Worm (Caenorhabditis elegans) whole organism, L1 larva: ENCODE measurements around the gene arrd-28.

Source experiments
- C04F5.9 ChIP-seq: sonication (generic microtip); optimal IDR thresholded peaks from 2 replicates; lab custom pipeline; 2016; ENCODE audit warnings: missing genetic modification characterization, missing compliant biosample characterization
- C16A3.4 ChIP-seq: fragments of 150-350 bp; optimal IDR thresholded peaks from 2 replicates; lab custom pipeline; 2014; ENCODE audit warnings: missing biosample characterization, missing genetic modification characterization
- C34B4.2 ChIP-seq: sonication (generic microtip); optimal IDR thresholded peaks from 2 replicates; lab custom pipeline; 2017; ENCODE audit warnings: mild to moderate bottlenecking, missing genetic modification characterization, missing compliant biosample characterization
- blmp-1 ChIP-seq: fragments of 150-350 bp; optimal IDR thresholded peaks from 2 replicates; lab custom pipeline; 2014; ENCODE audit warnings: missing biosample characterization, missing genetic modification characterization
- ceh-63 ChIP-seq: fragments of 200-800 bp; sonication (Bioruptor generic); optimal IDR thresholded peaks from 2 replicates; lab custom pipeline; 2018; ENCODE audit warnings: mild to moderate bottlenecking, missing genetic modification characterization, missing compliant biosample characterization
- ceh-8 ChIP-seq: fragments of 200-800 bp; sonication (Bioruptor generic); optimal IDR thresholded peaks from 2 replicates; lab custom pipeline; 2018; ENCODE audit warnings: mild to moderate bottlenecking, missing genetic modification characterization, moderate library complexity, missing compliant biosample characterization
- ceh-82 ChIP-seq, 3 experiments: fragments of 150-350 bp in 1 of 3; sonication (generic microtip) in 2 of 3; optimal IDR thresholded peaks; 2 replicates each; lab custom pipeline; 2014 to 2017; ENCODE audit warnings: missing biosample characterization in 3 of 3, missing genetic modification characterization in 3 of 3
- ceh-90 ChIP-seq: sonication (generic microtip); optimal IDR thresholded peaks from 2 replicates; lab custom pipeline; 2016; ENCODE audit warnings: missing genetic modification characterization, missing compliant biosample characterization
- ces-1 ChIP-seq: fragments of 150-350 bp; optimal IDR thresholded peaks from 2 replicates; lab custom pipeline; 2014; ENCODE audit warnings: missing biosample characterization, missing genetic modification reagents, missing genetic modification characterization
- efl-1 ChIP-seq, 4 experiments: fragments of 150-350 bp; optimal IDR thresholded peaks in 3 of 4; peaks in 1 of 4; 1 replicate in 1 of 4; 2 replicates in 3 of 4; lab custom pipeline; 2014; ENCODE audit warnings: missing biosample characterization in 2 of 4, missing genetic modification characterization in 2 of 4, missing genetic modification reagents in 2 of 4
- egl-27 ChIP-seq, 2 experiments: fragments of 150-350 bp in 1 of 2; sonication (generic microtip); optimal IDR thresholded peaks; 3 replicates each; lab custom pipeline; 2017 to 2018; ENCODE audit warnings: missing biosample characterization in 2 of 2, missing genetic modification characterization in 2 of 2, missing genetic modification reagents in 2 of 2
- elt-3 ChIP-seq, 6 experiments: fragments of 150-350 bp in 1 of 6; sonication (generic microtip); optimal IDR thresholded peaks; 2 replicates each; lab custom pipeline; 2017 to 2018; ENCODE audit warnings: missing biosample characterization in 6 of 6, missing genetic modification characterization in 6 of 6, inconsistent platforms in 1 of 6
- fkh-10 ChIP-seq: sonication (generic microtip); optimal IDR thresholded peaks from 2 replicates; lab custom pipeline; 2017; ENCODE audit warnings: missing biosample characterization, missing genetic modification reagents, missing genetic modification characterization
- fkh-4 ChIP-seq: sonication (generic microtip); optimal IDR thresholded peaks from 2 replicates; lab custom pipeline; 2016; ENCODE audit warnings: missing compliant biosample characterization, missing genetic modification characterization, borderline replicate concordance
- fkh-8 ChIP-seq: sonication (generic microtip); optimal IDR thresholded peaks from 2 replicates; lab custom pipeline; 2016; ENCODE audit warnings: mild to moderate bottlenecking, missing genetic modification characterization, missing compliant biosample characterization
- jun-1 ChIP-seq: fragments of 150-350 bp; optimal IDR thresholded peaks from 2 replicates; lab custom pipeline; 2014; ENCODE audit warnings: missing biosample characterization, missing genetic modification reagents, missing genetic modification characterization
- lin-13 ChIP-seq: fragments of 150-350 bp; optimal IDR thresholded peaks from 2 replicates; lab custom pipeline; 2014; ENCODE audit warnings: missing biosample characterization, missing genetic modification reagents, missing genetic modification characterization
- lin-14 ChIP-seq: fragments of 200-800 bp; sonication (Bioruptor generic); optimal IDR thresholded peaks from 2 replicates; lab custom pipeline; 2018; ENCODE audit warnings: mild to moderate bottlenecking, missing genetic modification characterization, moderate library complexity, missing compliant biosample characterization
- lin-39 ChIP-seq: fragments of 150-350 bp; optimal IDR thresholded peaks from 2 replicates; lab custom pipeline; 2014; ENCODE audit warnings: missing biosample characterization, missing genetic modification reagents, missing genetic modification characterization
- lir-3 ChIP-seq: sonication (generic microtip); optimal IDR thresholded peaks from 2 replicates; lab custom pipeline; 2016; ENCODE audit warnings: mild to moderate bottlenecking, missing genetic modification characterization, moderate library complexity, missing compliant biosample characterization; ENCODE audit not compliant: poor library complexity
- mep-1 ChIP-seq: fragments of 150-350 bp; optimal IDR thresholded peaks from 2 replicates; lab custom pipeline; 2014; ENCODE audit warnings: missing biosample characterization, missing genetic modification characterization
- nhr-20 ChIP-seq: sonication (generic microtip); optimal IDR thresholded peaks from 2 replicates; lab custom pipeline; 2016; ENCODE audit warnings: mild to moderate bottlenecking, missing genetic modification characterization, missing compliant biosample characterization
- nhr-237 ChIP-seq: fragments of 150-350 bp; optimal IDR thresholded peaks from 2 replicates; lab custom pipeline; 2014; ENCODE audit warnings: missing biosample characterization, missing genetic modification characterization
- nhr-47 ChIP-seq: sonication (generic microtip); optimal IDR thresholded peaks from 2 replicates; lab custom pipeline; 2016; ENCODE audit warnings: mild to moderate bottlenecking, missing genetic modification characterization, moderate library complexity, missing compliant biosample characterization
- nhr-71 ChIP-seq: sonication (generic microtip); optimal IDR thresholded peaks from 2 replicates; lab custom pipeline; 2016; ENCODE audit warnings: mild to moderate bottlenecking, missing genetic modification characterization, moderate library complexity, missing compliant biosample characterization
- nhr-85 ChIP-seq: sonication (generic microtip); peaks from one replicate; lab custom pipeline; 2016; ENCODE audit warnings: missing genetic modification characterization, inconsistent platforms, missing compliant biosample characterization
- rnt-1 ChIP-seq: sonication (generic microtip); optimal IDR thresholded peaks from 2 replicates; lab custom pipeline; 2016; ENCODE audit warnings: mild to moderate bottlenecking, missing genetic modification characterization, moderate library complexity, missing compliant biosample characterization
- skn-1 ChIP-seq: fragments of 150-350 bp; optimal IDR thresholded peaks from 2 replicates; lab custom pipeline; 2014; ENCODE audit warnings: missing biosample characterization, missing genetic modification characterization
- snu-23 ChIP-seq: sonication (generic microtip); optimal IDR thresholded peaks from 2 replicates; lab custom pipeline; 2016; ENCODE audit warnings: missing genetic modification characterization, missing compliant biosample characterization
- sptf-1 ChIP-seq: fragments of 150-350 bp; optimal IDR thresholded peaks from 2 replicates; lab custom pipeline; 2014; ENCODE audit warnings: missing biosample characterization, missing genetic modification characterization
- swsn-7 ChIP-seq: sonication (generic microtip); optimal IDR thresholded peaks from 2 replicates; lab custom pipeline; 2016; ENCODE audit warnings: missing genetic modification characterization, missing compliant biosample characterization
- tlp-1 ChIP-seq: fragments of 150-350 bp; optimal IDR thresholded peaks from 2 replicates; lab custom pipeline; 2014; ENCODE audit warnings: missing biosample characterization, missing genetic modification characterization
- unc-86 ChIP-seq: sonication (generic microtip); optimal IDR thresholded peaks from 2 replicates; lab custom pipeline; 2016; ENCODE audit warnings: missing genetic modification characterization, missing compliant biosample characterization
- zag-1 ChIP-seq: fragments of 150-350 bp; optimal IDR thresholded peaks from 2 replicates; lab custom pipeline; 2014; ENCODE audit warnings: missing biosample characterization, missing genetic modification characterization

The arrd-28 gene

DNA sequence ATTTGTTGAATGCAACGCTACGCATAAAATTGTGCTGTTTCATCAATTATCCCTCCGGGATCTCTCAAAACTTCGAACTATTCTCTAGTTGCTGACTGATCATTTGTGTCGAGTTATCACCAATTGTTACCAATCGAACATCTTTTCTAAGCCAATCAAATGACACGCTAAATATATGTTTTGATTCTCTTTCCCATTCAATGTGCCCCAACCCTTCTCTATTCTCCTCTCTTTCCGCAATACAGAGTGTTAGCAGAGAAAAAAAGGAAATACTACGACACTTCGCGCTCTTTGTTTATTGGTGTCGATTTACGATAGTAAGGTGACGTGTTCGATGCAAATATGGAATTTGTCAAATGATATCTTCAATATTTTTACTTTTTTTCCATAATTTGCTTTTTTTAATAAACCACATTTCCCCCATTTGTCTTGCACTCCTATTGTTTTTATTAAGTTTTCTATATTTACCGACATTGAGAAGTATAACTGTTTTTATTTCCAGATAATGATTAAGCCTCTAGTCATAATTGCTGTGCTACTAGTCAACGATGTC, 13.5 kb downstream of the arrd-28 start, which contains the start of gene nucb-1 (continued):
- TF ChIP-seq ceh-8 (GFP tag; lab: Kevin White, UChicago) (peak; percentile 17), ceh-82 (tag; optimal IDR thresholded peaks at IDR 0.05; lab: Kevin White, UChicago) (peak; percentile 68 to 82 (median 79)), C34B4.2 (tag; lab: Kevin White, UChicago) (no peak), lin-39 (tag; lab: Kevin White, UChicago) (no peak), fkh-4 (no peak), ceh-90 (tag; lab: Kevin White, UChicago) (no peak), ceh-63 (GFP tag; lab: Kevin White, UChicago) (no peak)

DNA sequence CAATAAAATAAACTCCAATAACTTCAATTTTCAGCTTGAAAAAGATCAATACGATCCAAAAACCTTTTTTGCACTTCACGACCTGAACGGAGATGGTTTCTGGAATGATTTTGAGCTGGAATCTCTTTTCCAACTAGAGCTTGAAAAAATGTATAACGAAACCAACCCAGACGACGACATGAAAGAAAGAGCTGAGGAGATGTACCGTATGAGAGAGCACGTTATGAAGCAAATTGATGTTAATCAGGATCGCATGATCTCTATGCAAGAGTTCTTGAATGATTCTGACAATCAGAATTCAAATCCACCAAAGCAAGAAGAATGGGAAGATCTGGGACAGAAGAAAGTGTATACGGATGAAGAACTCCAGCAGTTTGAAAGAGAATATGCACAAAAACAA, 15.4 kb downstream of the arrd-28 start:
- TF ChIP-seq efl-1 (optimal IDR thresholded peaks at IDR 0.05; lab: Kevin White, UChicago) = no peak
- peak in 1 of 2 experiments; percentile 74 for TF ChIP-seq efl-1 (GFP tag; optimal IDR thresholded peaks at IDR 0.05 in 1 of 2; lab: Kevin White, UChicago)
- TF ChIP-seq lir-3 (tag; lab: Kevin White, UChicago) = no peak
- TF ChIP-seq nhr-85 = peak; percentile 18
- TF ChIP-seq, all 84 proteins: peak for 2

DNA sequence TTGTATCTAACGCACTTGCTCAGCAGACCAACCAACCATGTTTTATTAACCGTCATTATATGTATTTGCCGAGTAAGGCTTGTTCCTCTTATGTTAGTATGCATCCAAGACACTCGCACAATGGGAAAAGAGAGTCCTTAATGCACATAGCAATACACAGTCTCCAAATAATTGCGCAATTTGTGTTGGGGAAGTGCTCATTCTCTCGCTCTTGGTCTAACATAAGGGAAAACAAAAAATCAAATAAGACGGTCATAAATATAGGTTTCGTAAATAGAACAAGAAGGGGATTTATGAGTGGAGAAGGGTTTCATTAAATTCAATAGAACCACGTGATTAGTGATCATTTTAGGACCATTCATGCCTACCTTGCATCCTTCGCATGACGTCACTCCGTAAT, 19.7 kb downstream of the arrd-28 start:
- TF ChIP-seq C04F5.9 (tag; lab: Kevin White, UChicago) (no peak), sptf-1 (tag; lab: Kevin White, UChicago) (no peak), nhr-47 (tag; lab: Kevin White, UChicago) (no peak)

DNA sequence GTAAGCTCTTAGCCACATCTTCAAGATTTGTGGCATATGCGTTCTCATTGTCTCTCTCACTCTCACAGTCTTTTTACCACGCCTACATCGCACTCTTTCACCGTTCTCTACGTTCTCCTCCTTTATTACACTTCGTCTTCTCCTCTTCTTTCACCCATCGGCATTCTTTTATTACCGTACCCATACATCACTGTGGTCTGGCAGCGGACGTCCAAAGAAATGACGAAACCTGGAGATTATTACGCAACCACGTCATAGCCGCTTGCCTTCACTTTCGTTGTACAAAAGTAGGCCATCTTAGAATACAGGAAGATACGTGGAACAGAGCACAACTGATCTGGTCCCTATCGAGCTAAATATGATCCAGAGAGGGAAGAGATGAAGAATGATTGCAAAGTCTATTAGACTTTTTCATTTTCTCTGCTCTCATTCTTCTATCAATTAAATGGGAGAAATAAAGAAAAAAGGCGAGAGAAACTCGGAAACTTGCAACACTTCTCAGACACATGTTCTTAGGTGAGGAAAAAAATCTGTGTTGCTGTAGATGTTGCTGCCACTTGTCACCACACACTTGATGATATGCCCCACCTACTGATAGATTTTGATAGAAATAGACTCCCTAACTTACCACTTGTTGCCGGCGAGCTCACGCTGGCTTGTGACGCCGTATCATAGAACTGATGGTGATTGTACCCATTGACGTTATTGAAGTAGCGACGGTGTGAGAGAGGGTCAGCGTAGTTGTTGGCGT, 20.7 kb downstream of the arrd-28 start:
- TF ChIP-seq lin-14 (peak; percentile 63), snu-23 (peak; percentile 13), swsn-7 (no peak), ces-1 (GFP tag; lab: Kevin White, UChicago) (no peak), zag-1 (no peak), rnt-1 (peak; percentile 62), blmp-1 (tag; lab: Kevin White, UChicago) (peak; percentile 71), mep-1 (tag; lab: Kevin White, UChicago) (peak; percentile 9), nhr-20 (tag; lab: Kevin White, UChicago) (peak; percentile 16), nhr-71 (peak; percentile 60), lin-13 (GFP tag; lab: Kevin White, UChicago) (no peak)

DNA sequence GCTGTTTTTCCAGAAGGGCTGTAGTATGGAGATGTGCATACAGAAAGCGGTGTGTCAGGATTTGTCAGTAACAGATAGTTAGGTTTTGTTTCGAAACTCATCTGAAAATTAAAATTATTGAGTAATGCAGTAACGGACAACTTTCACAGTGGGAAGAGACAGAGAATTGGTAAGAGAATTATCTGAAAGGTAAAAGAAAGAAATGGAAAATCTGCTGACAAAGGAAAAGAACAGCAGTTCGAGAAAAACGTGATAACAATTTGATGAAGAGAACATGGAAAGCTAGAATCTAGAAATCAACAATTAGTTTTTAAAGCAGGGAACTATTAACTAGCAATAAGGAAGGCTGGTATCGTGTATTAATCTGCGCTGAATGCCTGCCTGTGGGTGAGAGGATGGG, 21.5 kb downstream of the arrd-28 start, which contains the start of gene sex-1:
TSS of gene sex-1 (minus strand) at position 101 of the 400 bp plus-strand sequence.
- no peak for TF ChIP-seq egl-27 (tag; optimal IDR thresholded peaks at IDR 0.05; lab: Kevin White, UChicago)
- TF ChIP-seq fkh-8 (tag; lab: Kevin White, UChicago) = no peak
- TF ChIP-seq tlp-1 (tag; lab: Kevin White, UChicago) = no peak
- no peak for TF ChIP-seq lin-14
- TF ChIP-seq jun-1 (tag; lab: Kevin White, UChicago) = no peak
- no peak for TF ChIP-seq C16A3.4 (tag; lab: Kevin White, UChicago)
- no peak for TF ChIP-seq elt-3 (tag; optimal IDR thresholded peaks at IDR 0.05; lab: Kevin White, UChicago)
- TF ChIP-seq fkh-10 (GFP tag; lab: Kevin White, UChicago) = no peak
- TF ChIP-seq sptf-1 (tag; lab: Kevin White, UChicago) = no peak
- no peak for TF ChIP-seq nhr-237
- TF ChIP-seq skn-1 (tag; lab: Kevin White, UChicago) = no peak
- no peak for TF ChIP-seq unc-86 (tag; lab: Kevin White, UChicago)
